Worm (Caenorhabditis elegans) whole organism, L4/young adult: ENCODE data around the gene ZC412.3.

Experiments used
- W03F9.2 ChIP-seq: fragments of 150-350 bp; optimal IDR thresholded peaks from 2 replicates; lab custom pipeline; 2014; ENCODE audit warnings: missing biosample characterization, missing genetic modification characterization
- him-1 ChIP-seq: sonication (generic microtip); optimal IDR thresholded peaks from 2 replicates; lab custom pipeline; 2016; ENCODE audit warnings: missing genotype, missing genetic modification reagents, missing genetic modification characterization, missing compliant biosample characterization

ce11 chrV:14899545-14899944 is 28.2 kb upstream of the ZC412.3 start, which contains the start of gene H12D21.10:
- TF ChIP-seq W03F9.2 (tag; lab: Kevin White, UChicago) (no peak), him-1 (tag; lab: Kevin White, UChicago) (no peak)
